Worm (Caenorhabditis elegans) whole organism, young adult: ENCODE data around the gene rgl-1.

Source experiments
- B0019.2 ChIP-seq: fragments of 200-800 bp; sonication (Bioruptor generic); conservative IDR thresholded peaks from 2 replicates; pipeline ENCODE4 v1.3.6; 2022; ENCODE audit warnings: missing genetic modification reagents, missing genetic modification characterization, missing compliant biosample characterization
- C06A6.2 ChIP-seq: fragments of 200-800 bp; sonication (Bioruptor generic); conservative IDR thresholded peaks from 2 replicates; pipeline ENCODE4 v1.3.6; 2022; ENCODE audit warnings: missing genetic modification characterization, missing compliant biosample characterization
- C17E4.6 ChIP-seq: fragments of 200-800 bp; sonication (Bioruptor generic); IDR thresholded peaks from 2 replicates; pipeline ENCODE4 v1.3.6; 2022; ENCODE audit warnings: missing genetic modification reagents, missing genetic modification characterization, missing compliant biosample characterization
- F23B12.7 ChIP-seq: sonication (generic microtip); optimal IDR thresholded peaks from 2 replicates; lab custom pipeline; 2017; ENCODE audit warnings: missing genetic modification characterization, mild to moderate bottlenecking, missing compliant biosample characterization, antibody characterized with exemption, moderate library complexity; ENCODE audit not compliant: insufficient read depth
- F49E8.2 ChIP-seq: sonication (generic microtip); optimal IDR thresholded peaks from 3 replicates; lab custom pipeline; 2017; ENCODE audit warnings: missing genetic modification characterization, mild to moderate bottlenecking, missing compliant biosample characterization, antibody characterized with exemption, moderate library complexity; ENCODE audit not compliant: insufficient read depth
- F52B5.7 ChIP-seq: sonication (generic microtip); optimal IDR thresholded peaks from 2 replicates; lab custom pipeline; 2016; ENCODE audit warnings: mild to moderate bottlenecking, missing genetic modification characterization, missing compliant biosample characterization
- F55B11.4 ChIP-seq: sonication (generic microtip); optimal IDR thresholded peaks from 2 replicates; lab custom pipeline; 2016; ENCODE audit warnings: missing compliant biosample characterization, missing genetic modification characterization, borderline replicate concordance; ENCODE audit not compliant: insufficient read depth
- Y53F4B.3 ChIP-seq: fragments of 200-800 bp; sonication (Bioruptor generic); IDR thresholded peaks from 2 replicates; pipeline ENCODE4 v1.3.6; 2022; ENCODE audit warnings: missing genetic modification reagents, missing genetic modification characterization, missing compliant biosample characterization
- Y56A3A.18 ChIP-seq: fragments of 200-800 bp; sonication (Bioruptor generic); IDR thresholded peaks from 2 replicates; pipeline ENCODE4 v1.3.6; 2022; ENCODE audit warnings: missing genetic modification reagents, missing genetic modification characterization, missing compliant biosample characterization
- Y67H2A.10 ChIP-seq: fragments of 200-800 bp; sonication (Bioruptor generic); conservative IDR thresholded peaks from 2 replicates; pipeline ENCODE4 v1.3.6; 2022; ENCODE audit warnings: missing genetic modification reagents, missing genetic modification characterization, missing compliant biosample characterization
- Y79H2A.3 ChIP-seq: fragments of 200-800 bp; sonication (Bioruptor generic); conservative IDR thresholded peaks from 2 replicates; pipeline ENCODE4 v1.3.6; 2022; ENCODE audit warnings: missing genetic modification reagents, missing genetic modification characterization, missing compliant biosample characterization
- Y95B8A.8 ChIP-seq: fragments of 200-800 bp; sonication (Bioruptor generic); IDR thresholded peaks from 2 replicates; pipeline ENCODE4 v1.3.6; 2022; ENCODE audit warnings: missing genetic modification reagents, missing genetic modification characterization, missing compliant biosample characterization
- akir-1 ChIP-seq: fragments of 200-800 bp; sonication (Bioruptor generic); optimal IDR thresholded peaks from 2 replicates; lab custom pipeline; 2018; ENCODE audit warnings: mild to moderate bottlenecking, missing genetic modification characterization, moderate library complexity, missing compliant biosample characterization
- attf-3 ChIP-seq: fragments of 200-800 bp; sonication (Bioruptor generic); conservative IDR thresholded peaks from 2 replicates; pipeline ENCODE4 v1.3.6; 2022; ENCODE audit warnings: missing genetic modification reagents, missing genetic modification characterization, missing compliant biosample characterization
- attf-5 ChIP-seq: fragments of 200-800 bp; sonication (Bioruptor generic); optimal IDR thresholded peaks from 2 replicates; lab custom pipeline; 2018; ENCODE audit warnings: mild to moderate bottlenecking, missing genetic modification characterization, missing compliant biosample characterization
- attf-6 ChIP-seq: fragments of 200-800 bp; sonication (Bioruptor generic); IDR thresholded peaks from 2 replicates; pipeline ENCODE4 v1.3.6; 2022; ENCODE audit warnings: missing genetic modification reagents, missing genetic modification characterization, missing compliant biosample characterization
- ccch-3 ChIP-seq: fragments of 200-800 bp; sonication (Bioruptor generic); optimal IDR thresholded peaks from 2 replicates; lab custom pipeline; 2018; ENCODE audit warnings: mild to moderate bottlenecking, missing genetic modification characterization, missing compliant biosample characterization
- ceh-27 ChIP-seq: fragments of 200-800 bp; sonication (Bioruptor generic); optimal IDR thresholded peaks from 2 replicates; lab custom pipeline; 2018; ENCODE audit warnings: mild to moderate bottlenecking, missing genetic modification characterization, moderate library complexity, missing compliant biosample characterization
- ceh-91 ChIP-seq: fragments of 200-800 bp; sonication (Bioruptor generic); IDR thresholded peaks from 2 replicates; pipeline ENCODE4 v1.3.6; 2022; ENCODE audit warnings: missing genetic modification reagents, missing genetic modification characterization, missing compliant biosample characterization
- dox-1 ChIP-seq: fragments of 200-800 bp; sonication (Bioruptor generic); IDR thresholded peaks from 2 replicates; pipeline ENCODE4 v1.3.6; 2022; ENCODE audit warnings: missing genetic modification reagents, missing genetic modification characterization, missing compliant biosample characterization
- egrh-3 ChIP-seq: fragments of 200-800 bp; sonication (Bioruptor generic); IDR thresholded peaks from 2 replicates; pipeline ENCODE4 v1.3.6; 2022; ENCODE audit warnings: missing genetic modification reagents, missing genetic modification characterization, missing compliant biosample characterization
- ekl-4 ChIP-seq: fragments of 200-800 bp; sonication (Bioruptor generic); IDR thresholded peaks from 2 replicates; pipeline ENCODE4 v1.3.6; 2022; ENCODE audit warnings: missing genetic modification reagents, missing genetic modification characterization, missing compliant biosample characterization
- ets-4 ChIP-seq: fragments of 200-800 bp; sonication (Bioruptor generic); optimal IDR thresholded peaks from 2 replicates; lab custom pipeline; 2018; ENCODE audit warnings: mild to moderate bottlenecking, missing genetic modification characterization, missing compliant biosample characterization
- fkh-3 ChIP-seq: sonication (generic microtip); optimal IDR thresholded peaks from 2 replicates; lab custom pipeline; 2016; ENCODE audit warnings: mild to moderate bottlenecking, missing genetic modification characterization, missing compliant biosample characterization
- hlh-12 ChIP-seq: sonication (generic microtip); optimal IDR thresholded peaks from 2 replicates; lab custom pipeline; 2016; ENCODE audit warnings: missing genetic modification characterization, missing compliant biosample characterization
- hsf-1 ChIP-seq: fragments of 200-800 bp; sonication (Bioruptor generic); IDR thresholded peaks from 2 replicates; pipeline ENCODE4 v1.3.6; 2022; ENCODE audit warnings: missing genetic modification reagents, missing genetic modification characterization, missing compliant biosample characterization
- nfyb-1 ChIP-seq: fragments of 200-800 bp; sonication (Bioruptor generic); IDR thresholded peaks from 2 replicates; pipeline ENCODE4 v1.3.6; 2022; ENCODE audit warnings: missing genetic modification reagents, missing genetic modification characterization, missing compliant biosample characterization
- nhr-80 ChIP-seq: sonication (generic microtip); optimal IDR thresholded peaks from 2 replicates; lab custom pipeline; 2016; ENCODE audit warnings: missing genetic modification characterization, missing compliant biosample characterization
- pbrm-1 ChIP-seq: fragments of 200-800 bp; sonication (Bioruptor generic); IDR thresholded peaks from 2 replicates; pipeline ENCODE4 v1.3.6; 2022; ENCODE audit warnings: missing genetic modification reagents, missing genetic modification characterization, missing compliant biosample characterization
- repo-1 ChIP-seq: sonication (generic microtip); optimal IDR thresholded peaks from 2 replicates; lab custom pipeline; 2017; ENCODE audit warnings: mild to moderate bottlenecking, missing genetic modification characterization, missing compliant biosample characterization
- sdz-38 ChIP-seq: sonication (generic microtip); optimal IDR thresholded peaks from 2 replicates; lab custom pipeline; 2016; ENCODE audit warnings: missing genotype, missing genetic modification characterization, missing compliant biosample characterization
- snpc-1.3 ChIP-seq: sonication (generic microtip); optimal IDR thresholded peaks from 2 replicates; lab custom pipeline; 2017; ENCODE audit warnings: missing genetic modification characterization, mild to moderate bottlenecking, missing compliant biosample characterization, antibody characterized with exemption, moderate library complexity, missing genotype, missing genetic modification reagents; ENCODE audit not compliant: insufficient read depth
- somi-1 ChIP-seq: fragments of 200-800 bp; sonication (Bioruptor generic); optimal IDR thresholded peaks from 2 replicates; lab custom pipeline; 2018; ENCODE audit warnings: mild to moderate bottlenecking, missing genetic modification characterization, missing compliant biosample characterization
- unc-130 ChIP-seq: sonication (generic microtip); optimal IDR thresholded peaks from 2 replicates; lab custom pipeline; 2016; ENCODE audit warnings: missing genetic modification reagents, missing genetic modification characterization, missing compliant biosample characterization
- ztf-25 ChIP-seq: fragments of 200-800 bp; sonication (Bioruptor generic); IDR thresholded peaks from 2 replicates; pipeline ENCODE4 v1.3.6; 2022; ENCODE audit warnings: missing genetic modification reagents, missing genetic modification characterization, missing compliant biosample characterization
- ztf-26 ChIP-seq: sonication (generic microtip); optimal IDR thresholded peaks from 2 replicates; lab custom pipeline; 2017; ENCODE audit warnings: missing genetic modification characterization, missing compliant biosample characterization

rgl-1 gene

ce11 chrX:3245812-3246211 is 25.6 kb upstream of the rgl-1 start, which contains the start of gene F40F4.7 (continued):
- TF ChIP-seq somi-1 (GFP tag; lab: Kevin White, UChicago) (peak; percentile 27), hlh-12 (no peak), snpc-1.3 (tag; lab: Kevin White, UChicago) (no peak), F23B12.7 (tag; lab: Kevin White, UChicago) (peak; percentile 45), unc-130 (GFP tag; lab: Kevin White, UChicago) (no peak), sdz-38 (tag; lab: Kevin White, UChicago) (no peak)

DNA sequence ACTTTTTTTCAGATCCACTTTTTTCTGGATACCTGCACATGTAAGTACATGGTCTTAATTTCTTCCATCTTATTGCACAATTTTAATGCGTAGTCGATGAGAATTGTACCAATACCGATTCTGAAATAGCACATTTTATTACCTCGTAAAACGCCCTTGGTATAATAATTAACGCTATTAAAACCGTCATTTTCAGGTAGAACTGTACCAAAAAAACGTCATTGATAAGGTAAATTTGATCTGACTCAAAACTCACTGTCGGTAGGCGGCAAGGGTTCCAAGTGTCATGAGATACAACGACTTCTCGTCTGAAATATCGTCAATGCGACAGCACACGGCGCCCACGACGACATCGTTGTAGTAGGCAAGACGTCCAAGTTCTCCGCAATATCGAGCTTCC is 24.2 kb upstream of the rgl-1 start:
- TF ChIP-seq nhr-80 (tag; lab: Kevin White, UChicago): peak; percentile 18
- TF ChIP-seq hsf-1: no peak

DNA sequence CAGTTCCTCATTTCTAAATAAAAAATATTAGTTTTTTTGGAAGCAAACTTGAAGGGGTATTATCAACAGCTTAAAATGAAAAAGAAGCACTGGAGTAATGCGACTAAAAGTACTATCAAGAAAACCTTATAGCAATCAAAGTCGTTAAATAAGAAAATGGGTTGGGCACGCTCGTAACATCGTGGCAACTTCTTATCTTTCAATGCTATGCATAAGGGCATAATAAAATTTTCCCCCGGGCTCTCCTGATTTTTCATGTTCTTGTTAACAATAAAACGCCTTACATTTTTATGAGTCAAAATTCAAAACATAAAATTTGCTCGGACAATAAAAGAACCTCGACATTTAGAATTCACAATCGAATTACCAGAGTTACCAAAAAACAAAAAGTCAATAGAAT is 23.4 kb upstream of the rgl-1 start, which contains the start of gene irg-7:
Gene irg-7 (minus strand): TSS at position 23 of the 400 bp plus-strand sequence.
- TF ChIP-seq nhr-80 (tag; lab: Kevin White, UChicago) (peak; percentile 21), Y67H2A.10 (GFP tag; lab: Robert Waterston, UW) (no peak)

DNA sequence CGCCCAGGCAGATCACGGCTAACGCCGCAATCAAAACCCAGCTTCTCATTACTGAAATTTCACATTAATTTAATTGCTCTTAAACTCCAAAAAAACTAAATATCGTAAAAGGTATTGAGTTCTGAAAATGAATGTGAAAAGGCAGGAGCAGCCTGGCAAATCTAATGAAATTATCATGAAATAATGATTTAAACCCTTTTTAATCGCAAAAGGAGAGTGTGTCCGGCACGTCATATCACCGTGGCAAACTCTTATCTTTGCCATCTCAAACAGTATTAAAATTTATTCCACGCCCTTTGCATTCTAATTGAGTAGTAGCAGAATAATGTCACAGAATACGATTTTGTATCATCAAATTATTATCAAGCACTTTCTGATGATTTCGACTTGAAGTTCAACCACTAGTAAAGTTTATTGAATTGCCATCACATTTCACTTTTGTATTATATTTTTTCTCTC is 15.2 kb upstream of the rgl-1 start, which contains the start of gene F28B4.3:
Gene F28B4.3 (minus strand): TSS at position 51 of the 459 bp plus-strand sequence.
- TF ChIP-seq nhr-80 (tag; lab: Kevin White, UChicago) (peak; percentile 96), Y95B8A.8 (GFP tag; lab: Robert Waterston, UW) (no peak), Y79H2A.3 (GFP tag; lab: Robert Waterston, UW) (no peak), C17E4.6 (GFP tag; lab: Robert Waterston, UW) (no peak), B0019.2 (GFP tag; lab: Robert Waterston, UW) (no peak), ceh-91 (GFP tag; lab: Robert Waterston, UW) (no peak), ztf-26 (no peak), fkh-3 (tag; lab: Kevin White, UChicago) (no peak), attf-5 (GFP tag; lab: Kevin White, UChicago) (no peak), Y56A3A.18 (GFP tag; lab: Robert Waterston, UW) (no peak), dox-1 (GFP tag; lab: Robert Waterston, UW) (0 out of 2 replicates have a peak, but pooled peaks have one; percentile 27), F55B11.4 (no peak), ccch-3 (GFP tag; lab: Kevin White, UChicago) (no peak), ets-4 (GFP tag; lab: Kevin White, UChicago) (peak; percentile 54), ceh-27 (GFP tag; lab: Kevin White, UChicago) (no peak), nfyb-1 (no peak), C06A6.2 (GFP tag; lab: Robert Waterston, UW) (no peak), akir-1 (no peak), attf-6 (no peak), ekl-4 (GFP tag; lab: Robert Waterston, UW) (no peak), pbrm-1 (GFP tag; lab: Robert Waterston, UW) (no peak), F49E8.2 (tag; lab: Kevin White, UChicago) (no peak), repo-1 (tag; lab: Kevin White, UChicago) (peak; percentile 78), egrh-3 (GFP tag; lab: Robert Waterston, UW) (no peak), Y53F4B.3 (no peak), ztf-25 (no peak), attf-3 (GFP tag; lab: Robert Waterston, UW) (no peak), F52B5.7 (tag; lab: Kevin White, UChicago) (no peak)
